Worm (Caenorhabditis elegans): ENCODE measurements around the gene tkr-3.

DNA sequence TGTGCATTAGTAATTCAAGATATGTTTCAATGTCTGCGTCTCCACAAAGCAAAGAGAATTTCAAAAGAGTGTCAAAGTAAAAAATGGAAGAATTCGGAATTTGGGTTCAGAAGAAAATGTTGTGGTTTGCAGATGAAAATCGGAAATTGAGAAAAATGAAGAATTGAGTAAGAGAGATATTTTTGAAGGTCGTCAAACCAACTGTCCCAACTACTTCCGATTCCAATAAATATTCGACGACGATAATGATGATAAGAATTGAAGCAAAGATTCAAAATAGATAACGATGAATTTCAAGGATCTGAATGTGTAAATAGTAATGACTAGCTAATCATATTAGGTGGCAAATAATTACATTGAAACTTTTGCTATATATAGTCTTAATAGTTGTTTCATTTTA is 18.1 kb upstream of the tkr-3 start:
- no peak for TF ChIP-seq ama-1 (optimal IDR thresholded peaks at IDR 0.05)
- no peak for TF ChIP-seq scrt-1 (GFP tag; IDR thresholded peaks at IDR 0.05)
- no peak for TF ChIP-seq ets-7 (tag; optimal IDR thresholded peaks at IDR 0.05)
- no peak for TF ChIP-seq pes-1 (GFP tag; IDR thresholded peaks at IDR 0.05)
- TF ChIP-seq hnd-1 (tag; optimal IDR thresholded peaks at IDR 0.05), result no peak
